Worm (Caenorhabditis elegans): Measurements from ENCODE around the gene F08F8.7.

Gene F08F8.7

ce11 chrIII:7299466-7299865 lies 47.5 kb downstream of the F08F8.7 start, which contains the start of the genes B0361.14 and B0361.9:
Gene B0361.14, minus strand, starts transcription at chrIII:7299531.
Gene B0361.9, minus strand, starts transcription at chrIII:7299631.
- TF ChIP-seq hrde-1 (tag; optimal IDR thresholded peaks at IDR 0.05; ENCODE audit: borderline replicate concordance), result no peak
- TF ChIP-seq F37B4.10 (GFP tag; IDR thresholded peaks at IDR 0.05), result no peak
- no peak for TF ChIP-seq ztf-3 (GFP tag; optimal IDR thresholded peaks at IDR 0.05)
- no peak for TF ChIP-seq ceh-58 (GFP tag; IDR thresholded peaks at IDR 0.05)
- no peak for TF ChIP-seq nhr-27 (tag; optimal IDR thresholded peaks at IDR 0.05)
- TF ChIP-seq madf-6 (GFP tag; IDR thresholded peaks at IDR 0.05), result no peak

- TF ChIP-seq nfya-2 (GFP tag; IDR thresholded peaks at IDR 0.05) (no peak), lsy-27 (tag; optimal IDR thresholded peaks at IDR 0.05; ENCODE audit: borderline replicate concordance, insufficient read depth) (no peak), snpc-1.1 (tag; optimal IDR thresholded peaks at IDR 0.05; ENCODE audit: insufficient read depth) (no peak), lin-26 (GFP tag; IDR thresholded peaks at IDR 0.05) (no peak), lag-1 (GFP tag; IDR thresholded peaks at IDR 0.05) (no peak), rpc-1 (optimal IDR thresholded peaks at IDR 0.05) (no peak), rpc-1 (tag; optimal IDR thresholded peaks at IDR 0.05) (no peak)
Measured at ce11 chrIII:7298045-7298444, 48.9 kb downstream of the F08F8.7 start.

- no peak for TF ChIP-seq F22D6.2 (tag; optimal IDR thresholded peaks at IDR 0.05)
- no peak for TF ChIP-seq ceh-100 (GFP tag; IDR thresholded peaks at IDR 0.05)
- TF ChIP-seq atf-7 (tag; optimal IDR thresholded peaks at IDR 0.05), result peak; percentile 31
- TF ChIP-seq lin-40 (tag; optimal IDR thresholded peaks at IDR 0.05), result peak; percentile 31
- TF ChIP-seq egl-44 (GFP tag; IDR thresholded peaks at IDR 0.05), result no peak
- no peak for TF ChIP-seq let-526 (GFP tag; IDR thresholded peaks at IDR 0.05)
Measured at ce11 chrIII:7297045-7297680, 49.8 kb downstream of the F08F8.7 start.

- peak; percentile 12 for TF ChIP-seq ceh-27 (GFP tag; optimal IDR thresholded peaks at IDR 0.05)
- no peak for TF ChIP-seq F39B2.1 (GFP tag; IDR thresholded peaks at IDR 0.05)
- TF ChIP-seq nfyb-1 (GFP tag; IDR thresholded peaks at IDR 0.05), result 0 out of 2 replicates have a peak, but pooled peaks have one; percentile 31
Measured at ce11 chrIII:7296092-7296668, 50.8 kb downstream of the F08F8.7 start.

Data from whole organism, young adult.